Fruit fly (Drosophila melanogaster): ENCODE results near the gene CG31441.

CG31441 gene

DNA sequence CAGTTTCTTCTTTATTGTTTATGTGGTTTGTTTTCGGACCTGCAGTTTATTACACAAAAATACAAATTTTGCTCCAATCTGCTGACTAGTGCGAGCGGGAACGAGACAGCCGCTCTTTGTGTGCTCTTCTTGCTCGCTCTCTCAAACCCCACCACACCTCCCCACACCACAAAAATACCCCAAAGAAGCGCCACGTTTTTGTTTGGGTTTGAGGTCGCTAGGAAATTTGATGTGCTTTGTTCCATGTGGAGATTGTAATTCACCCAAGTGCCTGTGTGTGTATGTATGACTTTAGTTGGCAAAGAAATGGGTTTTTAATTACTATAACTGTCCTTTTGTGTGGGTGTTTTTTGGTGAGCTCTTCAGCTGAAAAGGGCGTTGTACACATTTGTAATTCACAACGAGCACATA is 38.0 kb upstream of the CG31441 start (continued):
- TF ChIP-seq unpg (GFP tag; optimal IDR thresholded peaks at IDR 0.05) (no peak), CG14014 (GFP tag; IDR thresholded peaks at IDR 0.05) (peak; percentile 46; the same call in 1 of the 2 replicates), CG30431 (GFP tag; optimal IDR thresholded peaks at IDR 0.05) (no peak), Chrac-16 (GFP tag; optimal IDR thresholded peaks at IDR 0.05) (no peak), CG9797 (GFP tag; optimal IDR thresholded peaks at IDR 0.05) (no peak), btn (GFP tag; optimal IDR thresholded peaks at IDR 0.05) (no peak), pita (GFP tag; optimal IDR thresholded peaks at IDR 0.05) (no peak), dati (GFP tag; IDR thresholded peaks at IDR 0.05) (no peak), ewg (GFP tag; optimal IDR thresholded peaks at IDR 0.05) (no peak), pho (GFP tag; optimal IDR thresholded peaks at IDR 0.05) (no peak), CG42726 (GFP tag; IDR thresholded peaks at IDR 0.05; ENCODE audit: partially characterized antibody) (no peak), MBD-R2 (GFP tag; IDR thresholded peaks at IDR 0.05) (peak; percentile 21; the same call in 1 of the 2 replicates), ems (GFP tag; optimal IDR thresholded peaks at IDR 0.05) (no peak), CG14441 (GFP tag; IDR thresholded peaks at IDR 0.05) (no peak; the same call in 1 of the 2 replicates), dmrt11E (tag; optimal IDR thresholded peaks at IDR 0.05) (no peak), CG4360 (GFP tag; IDR thresholded peaks at IDR 0.05) (no peak), CG8290 (GFP tag; optimal IDR thresholded peaks at IDR 0.05) (no peak), CG8290 (tag; optimal IDR thresholded peaks at IDR 0.05) (peak in 1 of 2 experiments; percentile 72), CG15696 (tag; optimal IDR thresholded peaks at IDR 0.05) (no peak), ab (GFP tag; optimal IDR thresholded peaks at IDR 0.05) (no peak), CG7987 (GFP tag; optimal IDR thresholded peaks at IDR 0.05) (peak; percentile 23), dan (GFP tag; IDR thresholded peaks at IDR 0.05) (no peak), CG3281 (GFP tag; optimal IDR thresholded peaks at IDR 0.05) (no peak), sim (GFP tag; IDR thresholded peaks at IDR 0.05) (no peak), Lpt (GFP tag; optimal IDR thresholded peaks at IDR 0.05) (no peak), CG3995 (GFP tag; optimal IDR thresholded peaks at IDR 0.05) (no peak), ase (GFP tag; IDR thresholded peaks at IDR 0.05) (no peak), Sry-β (GFP tag; optimal IDR thresholded peaks at IDR 0.05) (no peak), CG11695 (GFP tag; IDR thresholded peaks at IDR 0.05) (no peak; the same call in 2 of the 3 replicates), CG11398 (GFP tag; optimal IDR thresholded peaks at IDR 0.05) (no peak), Hey (tag; optimal IDR thresholded peaks at IDR 0.05) (peak; percentile 46), Ptx1 (GFP tag; IDR thresholded peaks at IDR 0.05) (no peak), CG6813 (GFP tag; optimal IDR thresholded peaks at IDR 0.05) (no peak), CG10979 (tag; optimal IDR thresholded peaks at IDR 0.05) (no peak), usp (GFP tag; optimal IDR thresholded peaks at IDR 0.05) (no peak), klu (GFP tag; IDR thresholded peaks at IDR 0.05) (no peak), Dp (GFP tag; optimal IDR thresholded peaks at IDR 0.05) (no peak), Jarid2 (GFP tag; optimal IDR thresholded peaks at IDR 0.05) (no peak), CG10565 (GFP tag; optimal IDR thresholded peaks at IDR 0.05) (no peak), gcm (GFP tag; optimal IDR thresholded peaks at IDR 0.05) (no peak), BtbVII (GFP tag; optimal IDR thresholded peaks at IDR 0.05) (peak; percentile 19), Rfx (GFP tag; IDR thresholded peaks at IDR 0.05) (peak; percentile 44; the same call in 1 of the 2 replicates), hb (GFP tag; IDR thresholded peaks at IDR 0.05; ENCODE audit: partially characterized antibody) (no peak), CHES-1-like (GFP tag; optimal IDR thresholded peaks at IDR 0.05) (no peak), Bteb2 (GFP tag; optimal IDR thresholded peaks at IDR 0.05) (no peak), TFAM (GFP tag; optimal IDR thresholded peaks at IDR 0.05) (no peak), CG4707 (GFP tag; optimal IDR thresholded peaks at IDR 0.05) (no peak), hth (optimal IDR thresholded peaks at IDR 0.05) (no peak), Pdp1 (GFP tag; optimal IDR thresholded peaks at IDR 0.05) (peak in 1 of 2 experiments; percentile 92), ara (GFP tag; IDR thresholded peaks at IDR 0.05) (no peak), CG9932 (GFP tag; IDR thresholded peaks at IDR 0.05) (no peak), phol (tag; optimal IDR thresholded peaks at IDR 0.05) (no peak), CG8089 (GFP tag; optimal IDR thresholded peaks at IDR 0.05) (no peak)

Measured in whole organism, embryonic.